Worm (Caenorhabditis elegans) whole organism, late embryonic: ENCODE measurements around the gene rdl-1.

ENCODE experiments used
- F13H6.1 ChIP-seq: sonication (generic microtip); optimal IDR thresholded peaks from 2 replicates; lab custom pipeline; 2016; ENCODE audit warnings: missing genetic modification characterization, missing compliant biosample characterization
- K02D7.2 ChIP-seq: sonication (generic microtip); optimal IDR thresholded peaks from 2 replicates; lab custom pipeline; 2017; ENCODE audit warnings: mild to moderate bottlenecking, missing genetic modification characterization, missing compliant biosample characterization
- K09A11.1 ChIP-seq: sonication (generic microtip); optimal IDR thresholded peaks from 2 replicates; lab custom pipeline; 2017; ENCODE audit warnings: antibody characterized with exemption, mild to moderate bottlenecking, missing genetic modification characterization, missing compliant biosample characterization; ENCODE audit not compliant: insufficient read depth
- ahr-1 ChIP-seq: sonication (generic microtip); optimal IDR thresholded peaks from 2 replicates; lab custom pipeline; 2016; ENCODE audit warnings: missing genetic modification characterization, missing compliant biosample characterization
- ceh-14 ChIP-seq: sonication (generic microtip); optimal IDR thresholded peaks from 2 replicates; lab custom pipeline; 2016; ENCODE audit warnings: missing genotype, missing genetic modification characterization, missing compliant biosample characterization
- ceh-19 ChIP-seq: fragments of 200-800 bp; sonication (Bioruptor generic); optimal IDR thresholded peaks from 2 replicates; lab custom pipeline; 2018; ENCODE audit warnings: mild to moderate bottlenecking, missing genetic modification characterization, missing compliant biosample characterization
- ceh-22 ChIP-seq: sonication (generic microtip); optimal IDR thresholded peaks from 2 replicates; lab custom pipeline; 2017; ENCODE audit warnings: missing biosample characterization, missing genetic modification characterization
- ceh-24 ChIP-seq: sonication (generic microtip); optimal IDR thresholded peaks from 2 replicates; lab custom pipeline; 2016; ENCODE audit warnings: mild to moderate bottlenecking, missing genetic modification characterization, missing compliant biosample characterization
- ceh-31 ChIP-seq: sonication (generic microtip); optimal IDR thresholded peaks from 2 replicates; lab custom pipeline; 2016; ENCODE audit warnings: missing genetic modification characterization, missing compliant biosample characterization
- ceh-34 ChIP-seq: sonication (generic microtip); optimal IDR thresholded peaks from 2 replicates; lab custom pipeline; 2016; ENCODE audit warnings: mild to moderate bottlenecking, missing genetic modification characterization, missing compliant biosample characterization
- ceh-6 ChIP-seq: fragments of 200-800 bp; sonication (Bioruptor generic); optimal IDR thresholded peaks from 2 replicates; lab custom pipeline; 2018; ENCODE audit warnings: mild to moderate bottlenecking, missing genetic modification characterization, missing compliant biosample characterization
- elt-2 ChIP-seq: sonication (generic microtip); optimal IDR thresholded peaks from 2 replicates; lab custom pipeline; 2016; ENCODE audit warnings: missing genetic modification reagents, missing genetic modification characterization, missing compliant biosample characterization
- fax-1 ChIP-seq: sonication (generic microtip); optimal IDR thresholded peaks from 2 replicates; lab custom pipeline; 2016; ENCODE audit warnings: missing genotype, missing genetic modification characterization, missing compliant biosample characterization
- fkh-10 ChIP-seq: fragments of 150-350 bp; optimal IDR thresholded peaks from 2 replicates; lab custom pipeline; 2014; ENCODE audit warnings: missing biosample characterization, missing genetic modification reagents, missing genetic modification characterization
- fkh-6 ChIP-seq: sonication (generic microtip); optimal IDR thresholded peaks from 2 replicates; lab custom pipeline; 2016; ENCODE audit warnings: missing genetic modification characterization, missing compliant biosample characterization
- hlh-15 ChIP-seq: sonication (generic microtip); optimal IDR thresholded peaks from 2 replicates; lab custom pipeline; 2016; ENCODE audit warnings: missing genetic modification characterization, missing compliant biosample characterization
- hlh-30 ChIP-seq: sonication (generic microtip); optimal IDR thresholded peaks from 2 replicates; lab custom pipeline; 2017; ENCODE audit warnings: antibody characterized with exemption, missing genetic modification characterization, missing compliant biosample characterization; ENCODE audit not compliant: insufficient read depth
- hlh-8 ChIP-seq: sonication (generic microtip); optimal IDR thresholded peaks from 2 replicates; lab custom pipeline; 2016; ENCODE audit warnings: missing genotype, missing genetic modification characterization, missing compliant biosample characterization
- lim-6 ChIP-seq: sonication (generic microtip); optimal IDR thresholded peaks from 2 replicates; lab custom pipeline; 2016; ENCODE audit warnings: missing genetic modification characterization, missing compliant biosample characterization
- lin-11 ChIP-seq: fragments of 200-800 bp; sonication (Bioruptor generic); optimal IDR thresholded peaks from 2 replicates; lab custom pipeline; 2018; ENCODE audit warnings: mild to moderate bottlenecking, missing genetic modification characterization, missing compliant biosample characterization
- madf-2 ChIP-seq: sonication (generic microtip); optimal IDR thresholded peaks from 2 replicates; lab custom pipeline; 2017; ENCODE audit warnings: missing genetic modification characterization, missing compliant biosample characterization
- mec-3 ChIP-seq: sonication (generic microtip); optimal IDR thresholded peaks from 2 replicates; lab custom pipeline; 2016; ENCODE audit warnings: borderline replicate concordance, missing genetic modification characterization, missing compliant biosample characterization
- nfya-1 ChIP-seq: sonication (generic microtip); optimal IDR thresholded peaks from 2 replicates; lab custom pipeline; 2017; ENCODE audit warnings: missing genetic modification characterization, mild to moderate bottlenecking, missing compliant biosample characterization, antibody characterized with exemption, moderate library complexity
- nhr-232 ChIP-seq: sonication (generic microtip); optimal IDR thresholded peaks from 2 replicates; lab custom pipeline; 2016; ENCODE audit warnings: missing genetic modification characterization, missing compliant biosample characterization
- pat-9 ChIP-seq: fragments of 200-800 bp; sonication (Bioruptor generic); optimal IDR thresholded peaks from 2 replicates; lab custom pipeline; 2018; ENCODE audit warnings: mild to moderate bottlenecking, missing genetic modification characterization, moderate library complexity, missing compliant biosample characterization
- pha-4 ChIP-seq: fragments of 150-350 bp; optimal IDR thresholded peaks from 2 replicates; lab custom pipeline; 2018; ENCODE audit warnings: missing biosample characterization, missing genetic modification reagents, missing genetic modification characterization
- pqm-1 ChIP-seq: sonication (generic microtip); optimal IDR thresholded peaks from 2 replicates; lab custom pipeline; 2016; ENCODE audit warnings: missing genetic modification characterization, missing compliant biosample characterization
- pros-1 ChIP-seq: fragments of 150-350 bp; optimal IDR thresholded peaks from 2 replicates; lab custom pipeline; 2014; ENCODE audit warnings: missing biosample characterization, missing genetic modification reagents, missing genetic modification characterization
- rnt-1 ChIP-seq: sonication (generic microtip); optimal IDR thresholded peaks from 2 replicates; lab custom pipeline; 2016; ENCODE audit warnings: missing genetic modification characterization, missing compliant biosample characterization
- sox-4 ChIP-seq: sonication (generic microtip); optimal IDR thresholded peaks from 2 replicates; lab custom pipeline; 2017; ENCODE audit warnings: mild to moderate bottlenecking, missing genetic modification characterization, inconsistent platforms, missing compliant biosample characterization
- syd-9 ChIP-seq: sonication (generic microtip); optimal IDR thresholded peaks from 2 replicates; lab custom pipeline; 2016; ENCODE audit warnings: mild to moderate bottlenecking, missing genetic modification characterization, moderate library complexity, missing compliant biosample characterization
- tbx-2 ChIP-seq: sonication (generic microtip); optimal IDR thresholded peaks from 2 replicates; lab custom pipeline; 2016; ENCODE audit warnings: missing genetic modification characterization, missing compliant biosample characterization
- tbx-7 ChIP-seq: sonication (generic microtip); optimal IDR thresholded peaks from 2 replicates; lab custom pipeline; 2016; ENCODE audit warnings: missing genotype, missing genetic modification characterization, missing compliant biosample characterization
- ttx-3 ChIP-seq: sonication (generic microtip); optimal IDR thresholded peaks from 2 replicates; lab custom pipeline; 2016; ENCODE audit warnings: missing genetic modification reagents, missing genetic modification characterization, missing compliant biosample characterization
- unc-3 ChIP-seq, 2 experiments: fragments of 200-800 bp in 1 of 2; sonication (Bioruptor generic) in 1 of 2; sonication (generic microtip) in 1 of 2; conservative IDR thresholded peaks in 1 of 2; optimal IDR thresholded peaks in 1 of 2; 2 replicates each; pipeline versions ENCODE4 v1.3.6 to Lab custom; 2016 to 2022; ENCODE audit warnings: missing compliant biosample characterization in 2 of 2, missing genetic modification characterization in 2 of 2, missing genetic modification reagents in 1 of 2
- unc-55 ChIP-seq: sonication (generic microtip); optimal IDR thresholded peaks from 2 replicates; lab custom pipeline; 2017; ENCODE audit warnings: missing biosample characterization, missing genetic modification reagents, missing genetic modification characterization
- unc-86 ChIP-seq: sonication (generic microtip); optimal IDR thresholded peaks from 2 replicates; lab custom pipeline; 2016; ENCODE audit warnings: missing genetic modification characterization, missing compliant biosample characterization

rdl-1 gene

ce11 chrIV:7778865-7779264 is 8.8 kb upstream of the rdl-1 start, which contains the start of gene rpap-3:
TSS of gene rpap-3 (minus strand) at chrIV:7778965.
- TF ChIP-seq lin-11 (tag; lab: Kevin White, UChicago) (no peak), K02D7.2 (tag; lab: Kevin White, UChicago) (no peak), mec-3 (tag; lab: Kevin White, UChicago) (no peak), K09A11.1 (tag; lab: Kevin White, UChicago) (no peak), sox-4 (tag; lab: Kevin White, UChicago) (no peak), ceh-31 (tag; lab: Kevin White, UChicago) (no peak), syd-9 (no peak), nhr-232 (no peak), lim-6 (tag; lab: Kevin White, UChicago) (no peak), fkh-10 (GFP tag; lab: Kevin White, UChicago) (no peak), pqm-1 (tag; lab: Kevin White, UChicago) (no peak), pros-1 (tag; lab: Kevin White, UChicago) (no peak)

- TF ChIP-seq sox-4 (tag; lab: Kevin White, UChicago), result no peak
- TF ChIP-seq unc-3 (GFP tag; conservative IDR thresholded peaks at IDR 0.05; lab: Robert Waterston, UW), result no peak
- no peak for TF ChIP-seq unc-3 (tag; optimal IDR thresholded peaks at IDR 0.05; lab: Kevin White, UChicago)
- no peak for TF ChIP-seq ahr-1
- no peak for TF ChIP-seq madf-2 (tag; lab: Kevin White, UChicago)
- TF ChIP-seq pat-9 (tag; lab: Kevin White, UChicago), result no peak
- TF ChIP-seq rnt-1 (tag; lab: Kevin White, UChicago), result no peak
- no peak for TF ChIP-seq pqm-1 (tag; lab: Kevin White, UChicago)
- TF ChIP-seq hlh-8 (tag; lab: Kevin White, UChicago), result no peak
- TF ChIP-seq ceh-24, result no peak
- TF ChIP-seq ceh-19 (GFP tag; lab: Kevin White, UChicago), result no peak
- no peak for TF ChIP-seq pha-4 (tag; lab: Kevin White, UChicago)
- TF ChIP-seq ttx-3 (tag; lab: Kevin White, UChicago), result no peak
- no peak for TF ChIP-seq ceh-22
- no peak for TF ChIP-seq fax-1 (tag; lab: Kevin White, UChicago)
- TF ChIP-seq hlh-15 (tag; lab: Kevin White, UChicago), result no peak
- no peak for TF ChIP-seq tbx-7 (tag; lab: Kevin White, UChicago)
- TF ChIP-seq ceh-34 (tag; lab: Kevin White, UChicago), result no peak
- TF ChIP-seq unc-55 (GFP tag; lab: Kevin White, UChicago), result no peak
- TF ChIP-seq unc-86 (tag; lab: Kevin White, UChicago), result no peak
- TF ChIP-seq tbx-2, result no peak
Measured at ce11 chrIV:7775725-7776124, 5.7 kb upstream of the rdl-1 start, which contains the start of gene swd-2.1. TSS of gene swd-2.1 (plus strand) at chrIV:7776025.

ce11 chrIV:7774206-7774605 is 4.1 kb upstream of the rdl-1 start, which contains the start of the genes hcf-1 and swd-2.2:
TSS of gene hcf-1 (minus strand) at chrIV:7774275.
TSS of gene swd-2.2 (plus strand) at chrIV:7774411.
- peak; percentile 18 for TF ChIP-seq nfya-1 (tag; lab: Kevin White, UChicago)
- TF ChIP-seq mec-3 (tag; lab: Kevin White, UChicago), result no peak

- TF ChIP-seq ceh-14 (tag; lab: Kevin White, UChicago) (no peak), F13H6.1 (tag; lab: Kevin White, UChicago) (no peak), ceh-6 (GFP tag; lab: Kevin White, UChicago) (no peak), fkh-6 (tag; lab: Kevin White, UChicago) (no peak), hlh-30 (no peak), elt-2 (tag; lab: Kevin White, UChicago) (no peak)
Measured at ce11 chrIV:7764319-7764718, 5.7 kb downstream of the rdl-1 start.
